Worm (Caenorhabditis elegans) whole organism, L4/young adult: ENCODE data around the gene T05G5.4.

Experiments used
- W03F9.2 ChIP-seq: fragments of 150-350 bp; optimal IDR thresholded peaks from 2 replicates; lab custom pipeline; 2014; ENCODE audit warnings: missing biosample characterization, missing genetic modification characterization
- dao-5 ChIP-seq: sonication (generic microtip); optimal IDR thresholded peaks from 2 replicates; lab custom pipeline; 2016; ENCODE audit warnings: missing genotype, missing genetic modification characterization, moderate library complexity, missing compliant biosample characterization

ce11 chrIII:9770590-9770989, 21.9 kb downstream of the T05G5.4 start:
- TF ChIP-seq W03F9.2 (tag; lab: Kevin White, UChicago) (no peak), dao-5 (tag; lab: Kevin White, UChicago) (no peak)
